Fruit fly (Drosophila melanogaster) whole organism, pupa: Measurements from ENCODE around the gene CG34297.

Source experiments
- CG10348 ChIP-seq: fragments of 200-800 bp; sonication (Bioruptor generic); IDR thresholded peaks from 2 replicates; pipeline ENCODE4 v1.3.6; 2022; ENCODE audit warnings: missing biosample characterization, missing genetic modification characterization
- CG12605 ChIP-seq: fragments of 200-800 bp; sonication (Bioruptor generic); IDR thresholded peaks from 2 replicates; pipeline ENCODE4 v1.3.6; 2022; ENCODE audit warnings: missing biosample characterization, missing genetic modification characterization
- CG13204 ChIP-seq: fragments of 200-800 bp; sonication (Bioruptor generic); optimal IDR thresholded peaks from 2 replicates; lab custom pipeline; 2018; ENCODE audit warnings: missing biosample characterization, mild to moderate bottlenecking, missing genetic modification characterization, moderate library complexity
- CG14655 ChIP-seq: fragments of 200-800 bp; sonication (Bioruptor generic); optimal IDR thresholded peaks from 3 replicates; lab custom pipeline; 2017; ENCODE audit warnings: mild to moderate bottlenecking, missing biosample characterization, missing genetic modification reagents, missing genetic modification characterization
- CG17806 ChIP-seq: fragments of 200-800 bp; sonication (Bioruptor generic); optimal IDR thresholded peaks from 2 replicates; lab custom pipeline; 2018; ENCODE audit warnings: missing biosample characterization, mild to moderate bottlenecking, missing genetic modification characterization, moderate library complexity
- CG32121 ChIP-seq: fragments of 200-800 bp; sonication (Bioruptor generic); IDR thresholded peaks from 2 replicates; pipeline ENCODE4 v1.3.6; 2022; ENCODE audit warnings: missing biosample characterization, missing genetic modification characterization
- CG34367 ChIP-seq: fragments of 200-800 bp; sonication (Bioruptor generic); optimal IDR thresholded peaks from 2 replicates; lab custom pipeline; 2018; ENCODE audit warnings: missing biosample characterization, mild to moderate bottlenecking, missing genetic modification characterization
- CG4496 ChIP-seq: fragments of 200-800 bp; sonication (Bioruptor generic); IDR thresholded peaks from 3 replicates; pipeline ENCODE4 v1.3.6; 2022; ENCODE audit warnings: missing biosample characterization, missing genetic modification characterization
- CG8159 ChIP-seq: fragments of 200-800 bp; sonication (Bioruptor generic); optimal IDR thresholded peaks from 3 replicates; lab custom pipeline; 2018; ENCODE audit warnings: missing biosample characterization, mild to moderate bottlenecking, missing genetic modification characterization, moderate library complexity
- CG9948 ChIP-seq: fragments of 200-800 bp; sonication (Bioruptor generic); optimal IDR thresholded peaks from 2 replicates; lab custom pipeline; 2018; ENCODE audit warnings: missing biosample characterization, mild to moderate bottlenecking, missing genetic modification characterization, moderate library complexity
- D1 ChIP-seq: fragments of 200-800 bp; sonication (Bioruptor generic); optimal IDR thresholded peaks from 2 replicates; lab custom pipeline; 2018; ENCODE audit warnings: missing biosample characterization, mild to moderate bottlenecking, missing genetic modification characterization, moderate library complexity
- EcR ChIP-seq: fragments of 200-800 bp; sonication (Bioruptor generic); optimal IDR thresholded peaks from 3 replicates; lab custom pipeline; 2019; ENCODE audit warnings: missing biosample characterization, missing genetic modification characterization, mild to moderate bottlenecking, moderate library complexity, missing genetic modification reagents
- Ets98B ChIP-seq: fragments of 200-800 bp; sonication (Bioruptor generic); IDR thresholded peaks from 2 replicates; pipeline ENCODE4 v1.3.6; 2022; ENCODE audit warnings: missing biosample characterization, missing genetic modification characterization
- Pif1A ChIP-seq: fragments of 200-800 bp; sonication (Bioruptor generic); optimal IDR thresholded peaks from 3 replicates; lab custom pipeline; 2016; ENCODE audit warnings: missing biosample characterization, missing genetic modification characterization
- Pif1B ChIP-seq: fragments of 200-800 bp; sonication (Bioruptor generic); optimal IDR thresholded peaks from 3 replicates; lab custom pipeline; 2016; ENCODE audit warnings: missing biosample characterization, missing genetic modification characterization
- Snoo ChIP-seq: fragments of 200-800 bp; sonication (Bioruptor generic); optimal IDR thresholded peaks from 3 replicates; lab custom pipeline; 2017; ENCODE audit warnings: missing biosample characterization, mild to moderate bottlenecking, missing genetic modification characterization, inconsistent platforms
- fd96Ca ChIP-seq: fragments of 200-800 bp; sonication (Bioruptor generic); IDR thresholded peaks from 3 replicates; pipeline ENCODE4 v1.3.6; 2022; ENCODE audit warnings: missing biosample characterization, missing genetic modification characterization
- gl ChIP-seq: fragments of 200-800 bp; sonication (Bioruptor generic); optimal IDR thresholded peaks from 2 replicates; lab custom pipeline; 2018; ENCODE audit warnings: missing biosample characterization, mild to moderate bottlenecking, missing genetic modification characterization
- rn ChIP-seq: fragments of 200-800 bp; sonication (Bioruptor generic); IDR thresholded peaks from 2 replicates; pipeline ENCODE4 v1.3.6; 2022; ENCODE audit warnings: missing biosample characterization, missing genetic modification characterization

CG34297 gene

dm6 chr3R:6744036-6744435 lies 3.8 kb downstream of the CG34297 start, which contains the start of gene zen2:
Gene zen2 (minus strand): TSS chr3R:6744136.
- no peak for TF ChIP-seq D1 (tag; lab: Kevin White, UChicago)

DNA sequence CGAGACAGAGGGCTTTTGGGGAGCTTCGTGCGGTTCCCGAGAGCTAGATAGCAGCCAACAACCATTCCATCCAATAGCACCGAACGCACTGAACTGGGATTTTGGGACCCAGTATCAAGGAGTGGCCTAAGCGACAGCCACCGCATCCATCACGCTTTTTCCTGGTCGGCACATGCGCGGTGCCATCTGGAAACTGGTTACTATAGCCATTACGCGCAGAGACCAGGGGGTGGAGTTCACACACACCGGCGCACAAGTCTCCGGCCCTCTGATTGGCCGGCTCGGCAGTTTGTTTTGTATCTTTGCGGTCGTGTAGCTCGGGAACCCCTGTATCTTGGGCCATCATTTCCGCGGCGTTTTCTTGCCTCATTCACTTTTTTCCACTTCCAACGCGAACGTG lies 5.8 kb downstream of the CG34297 start, which contains the start of gene pb:
TSS of gene pb (minus strand) at position 81 of the 400 bp plus-strand sequence.
- TF ChIP-seq CG32121 (peak; percentile 58), CG8159 (tag; lab: Kevin White, UChicago) (no peak), fd96Ca (GFP tag; lab: Robert Waterston, UW) (peak; percentile 51; the same call in 2 of the 3 replicates), CG13204 (GFP tag; lab: Kevin White, UChicago) (no peak)

dm6 chr3R:6741400-6741959 lies 6.3 kb downstream of the CG34297 start:
- TF ChIP-seq fd96Ca (GFP tag; lab: Robert Waterston, UW) (0 out of 3 replicates have a peak, but pooled peaks have one; percentile 53), CG32121 (no peak), EcR (no peak), D1 (tag; lab: Kevin White, UChicago) (no peak), rn (GFP tag; lab: Robert Waterston, UW) (no peak), Pif1B (GFP tag; lab: Kevin White, UChicago) (no peak)

dm6 chr3R:6735722-6736121 lies 12.1 kb downstream of the CG34297 start:
- no peak for TF ChIP-seq CG12605 (GFP tag; lab: Robert Waterston, UW)
- TF ChIP-seq, all 21 proteins: peak for 0

dm6 chr3R:6726119-6726518 lies 21.7 kb downstream of the CG34297 start:
- TF ChIP-seq gl (tag; lab: Kevin White, UChicago) (peak; percentile 53), CG34367 (no peak)

DNA sequence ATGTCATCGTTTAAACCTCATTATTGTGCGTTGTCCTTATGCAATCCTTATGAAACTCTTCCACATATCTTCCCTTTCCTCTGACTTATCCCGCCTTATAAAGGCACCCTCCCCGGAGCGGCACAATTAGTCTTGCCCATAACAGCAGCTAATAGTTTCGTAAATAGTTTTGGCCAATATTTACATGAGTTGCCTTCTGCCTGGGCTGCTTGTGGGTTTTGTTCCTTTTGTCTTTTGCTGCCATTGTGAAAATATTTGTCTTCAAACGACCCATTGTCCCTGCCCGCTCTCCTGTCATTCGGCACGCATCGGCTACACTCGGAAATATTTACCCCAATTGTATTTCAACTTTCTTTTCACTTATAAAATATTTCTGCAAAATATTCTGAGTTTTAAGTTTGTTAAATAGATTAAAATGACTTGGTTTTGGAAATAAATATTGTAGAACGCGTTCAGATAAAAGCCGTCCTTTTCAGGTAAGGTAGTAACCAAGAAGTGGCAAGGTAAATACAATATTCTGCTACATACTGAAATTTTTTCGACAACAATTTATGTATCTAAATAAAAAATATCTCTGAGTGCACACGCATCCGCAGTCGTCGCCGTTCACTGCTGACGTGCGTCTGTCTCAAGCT lies 24.2 kb downstream of the CG34297 start:
- TF ChIP-seq Pif1A, result peak; percentile 4
- TF ChIP-seq rn (GFP tag; lab: Robert Waterston, UW), result no peak
- no peak for TF ChIP-seq CG10348 (GFP tag; lab: Robert Waterston, UW)
- TF ChIP-seq CG14655, result peak; percentile 44
- peak; percentile 34 for TF ChIP-seq CG8159 (tag; lab: Kevin White, UChicago)

DNA sequence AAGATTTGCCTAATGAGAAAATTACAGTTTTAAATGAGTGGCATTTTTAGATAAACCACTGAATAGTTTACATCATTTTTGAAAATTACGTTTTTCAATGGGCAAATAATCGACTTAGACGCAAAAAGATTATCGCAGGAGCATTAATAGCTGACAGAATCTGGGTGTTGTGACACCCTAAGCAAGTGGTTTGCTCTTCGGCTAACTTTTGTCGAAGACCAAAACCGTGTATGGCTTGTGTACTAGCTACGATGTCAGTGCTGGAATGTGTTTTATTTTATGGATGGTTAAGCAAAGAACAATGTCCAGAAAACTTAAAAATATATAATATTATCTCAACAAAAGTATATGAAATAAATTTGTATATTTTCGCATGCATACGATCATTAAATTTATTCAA lies 38.9 kb downstream of the CG34297 start:
- peak; percentile 67 for TF ChIP-seq D1 (tag; lab: Kevin White, UChicago)
- TF ChIP-seq Ets98B, result no peak
- TF ChIP-seq gl (tag; lab: Kevin White, UChicago), result no peak
- TF ChIP-seq CG14655, result no peak
- TF ChIP-seq Pif1B (GFP tag; lab: Kevin White, UChicago), result no peak
- no peak for TF ChIP-seq Snoo (tag; lab: Kevin White, UChicago)
- TF ChIP-seq, all 21 proteins: peak for 1

- TF ChIP-seq CG12605 (GFP tag; lab: Robert Waterston, UW) (no peak), Pif1A (no peak), D1 (tag; lab: Kevin White, UChicago) (peak; percentile 64)
- TF ChIP-seq, all 21 proteins: peak for 1
Measured at dm6 chr3R:6706327-6706726, 41.5 kb downstream of the CG34297 start.

DNA sequence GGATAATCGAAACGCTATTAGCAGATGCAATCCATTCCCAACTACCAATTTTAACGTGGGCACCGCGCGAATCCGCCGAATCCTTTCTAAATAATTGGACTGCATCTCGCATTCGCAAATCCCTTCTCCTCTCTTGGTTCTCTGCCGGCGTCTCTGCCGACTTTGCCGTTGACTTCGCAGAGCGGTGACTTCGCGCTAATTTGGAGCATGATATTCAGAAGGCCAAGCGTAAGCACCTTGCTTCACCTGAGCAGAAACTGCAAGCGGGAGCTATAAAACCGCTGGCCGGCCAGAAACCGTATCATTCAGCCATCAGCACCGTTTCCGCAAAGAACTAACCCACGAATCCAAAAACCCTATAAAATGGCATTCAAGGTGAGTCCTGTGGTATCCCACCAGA lies 44.0 kb downstream of the CG34297 start, which contains the start of gene Ccp84Aa:
TSS of gene Ccp84Aa (plus strand) at position 301 of the 400 bp plus-strand sequence.
- no peak for TF ChIP-seq CG9948
- no peak for TF ChIP-seq CG12605 (GFP tag; lab: Robert Waterston, UW)
- no peak for TF ChIP-seq Pif1A
- TF ChIP-seq gl (tag; lab: Kevin White, UChicago), result no peak
- no peak for TF ChIP-seq CG34367
- TF ChIP-seq EcR, result no peak
- TF ChIP-seq CG4496 (GFP tag; lab: Robert Waterston, UW), result no peak
- no peak for TF ChIP-seq CG14655
- TF ChIP-seq D1 (tag; lab: Kevin White, UChicago), result no peak
- TF ChIP-seq, all 21 proteins: peak for 0

dm6 chr3R:6702777-6703176 lies 45.0 kb downstream of the CG34297 start, which contains the start of gene Ccp84Ab:
Gene Ccp84Ab (minus strand): TSS chr3R:6702877.
- TF ChIP-seq Ets98B (no peak), CG17806 (tag; lab: Kevin White, UChicago) (no peak), CG4496 (GFP tag; lab: Robert Waterston, UW) (no peak), CG34367 (no peak), CG9948 (no peak), CG10348 (GFP tag; lab: Robert Waterston, UW) (no peak), gl (tag; lab: Kevin White, UChicago) (no peak), Pif1B (GFP tag; lab: Kevin White, UChicago) (no peak), CG12605 (GFP tag; lab: Robert Waterston, UW) (no peak), CG14655 (no peak), rn (GFP tag; lab: Robert Waterston, UW) (no peak), CG32121 (no peak), Pif1A (no peak), Snoo (tag; lab: Kevin White, UChicago) (no peak), CG8159 (tag; lab: Kevin White, UChicago) (no peak), D1 (tag; lab: Kevin White, UChicago) (no peak), EcR (no peak)
